Worm (Caenorhabditis elegans) whole organism, midembryonic: ENCODE results near the gene K02E7.7.

Source experiments
- T22C8.4 ChIP-seq: fragments of 200-800 bp; sonication (Bioruptor generic); IDR thresholded peaks from 2 replicates; pipeline ENCODE4 v1.3.6; 2022; ENCODE audit warnings: missing genetic modification characterization, missing compliant biosample characterization
- cog-1 ChIP-seq: sonication (generic microtip); optimal IDR thresholded peaks from 2 replicates; lab custom pipeline; 2016; ENCODE audit warnings: missing genetic modification characterization, missing compliant biosample characterization
- flt-1 ChIP-seq: fragments of 200-800 bp; sonication (Bioruptor generic); IDR thresholded peaks from 2 replicates; pipeline ENCODE4 v1.3.6; 2022; ENCODE audit warnings: missing genetic modification characterization, missing compliant biosample characterization
- klf-2 ChIP-seq: fragments of 200-800 bp; sonication (Bioruptor generic); conservative IDR thresholded peaks from 2 replicates; pipeline ENCODE4 v1.3.6; 2022; ENCODE audit warnings: missing genetic modification reagents, missing genetic modification characterization, missing compliant biosample characterization
- med-1 ChIP-seq: sonication (generic microtip); optimal IDR thresholded peaks from 2 replicates; lab custom pipeline; 2017; ENCODE audit warnings: missing genetic modification characterization, mild to moderate bottlenecking, missing compliant biosample characterization, antibody characterized with exemption, missing genetic modification reagents; ENCODE audit not compliant: insufficient read depth
- ref-1 ChIP-seq: fragments of 200-800 bp; sonication (Bioruptor generic); conservative IDR thresholded peaks from 2 replicates; pipeline ENCODE4 v1.3.6; 2022; ENCODE audit warnings: missing genetic modification reagents, missing genetic modification characterization, missing compliant biosample characterization
- tab-1 ChIP-seq: fragments of 200-800 bp; sonication (Bioruptor generic); IDR thresholded peaks from 2 replicates; pipeline ENCODE4 v1.3.6; 2022; ENCODE audit warnings: missing genetic modification characterization, missing compliant biosample characterization
- ztf-23 ChIP-seq: fragments of 200-800 bp; sonication (Bioruptor generic); IDR thresholded peaks from 2 replicates; pipeline ENCODE4 v1.3.6; 2022; ENCODE audit warnings: missing genetic modification reagents, missing genetic modification characterization, missing compliant biosample characterization
- ztf-29 ChIP-seq: fragments of 200-800 bp; sonication (Bioruptor generic); IDR thresholded peaks from 2 replicates; pipeline ENCODE4 v1.3.6; 2022; ENCODE audit warnings: missing genetic modification reagents, missing genetic modification characterization, missing compliant biosample characterization

DNA sequence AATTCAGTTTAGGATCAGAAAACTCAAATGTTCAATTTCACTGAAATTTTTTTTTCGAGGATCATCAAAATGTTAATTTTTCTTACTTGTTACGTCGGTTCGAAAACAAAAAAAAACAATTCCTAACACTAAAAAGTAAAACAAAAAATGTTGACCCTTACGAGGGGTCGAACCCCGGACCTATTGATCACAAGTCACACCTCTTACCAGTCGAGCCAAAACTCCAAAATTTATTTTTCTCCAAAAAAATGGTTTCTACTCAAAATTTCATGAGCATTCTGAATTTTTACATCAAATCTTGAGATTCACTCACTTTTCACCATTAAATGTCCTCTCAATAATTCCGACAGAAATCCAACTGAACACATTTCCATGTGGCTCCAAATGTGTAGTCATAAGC, 47.4 kb downstream of the K02E7.7 start:
- no peak for TF ChIP-seq ref-1 (GFP tag; lab: Robert Waterston, UW)
- no peak for TF ChIP-seq klf-2 (GFP tag; lab: Robert Waterston, UW)
- no peak for TF ChIP-seq med-1 (GFP tag; lab: Kevin White, UChicago)
- TF ChIP-seq flt-1 (GFP tag; lab: Robert Waterston, UW), result no peak
- TF ChIP-seq tab-1 (GFP tag; lab: Robert Waterston, UW), result no peak
- TF ChIP-seq T22C8.4 (GFP tag; lab: Robert Waterston, UW), result no peak
- TF ChIP-seq ztf-29 (GFP tag; lab: Robert Waterston, UW), result no peak
- no peak for TF ChIP-seq cog-1 (tag; lab: Kevin White, UChicago)
- TF ChIP-seq ztf-23, result no peak
